Fruit fly (Drosophila melanogaster): ENCODE measurements around the gene CG13308.

The CG13308 gene

DNA sequence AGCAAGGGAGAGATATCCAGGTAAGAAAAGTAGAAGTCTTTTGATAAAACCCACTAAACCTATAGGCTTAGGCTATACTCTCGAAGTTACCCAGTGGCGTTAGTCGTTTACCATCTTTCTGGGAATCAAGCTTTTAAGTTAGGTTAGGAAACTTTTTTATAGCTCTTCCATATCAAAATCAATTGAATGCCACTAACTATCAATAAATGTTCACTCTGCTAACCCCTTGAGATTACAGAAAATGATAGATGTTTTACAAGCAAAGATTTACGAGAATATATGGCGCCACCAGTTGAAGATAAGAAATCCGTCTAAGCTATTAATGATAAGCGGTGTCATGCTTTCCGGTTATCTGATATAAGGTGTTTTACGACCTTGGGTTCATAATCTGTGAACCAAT, 20.6 kb upstream of the CG13308 start:
- no peak for TF ChIP-seq CG17801 (GFP tag; optimal IDR thresholded peaks at IDR 0.05; ENCODE audit: partially characterized antibody)

DNA sequence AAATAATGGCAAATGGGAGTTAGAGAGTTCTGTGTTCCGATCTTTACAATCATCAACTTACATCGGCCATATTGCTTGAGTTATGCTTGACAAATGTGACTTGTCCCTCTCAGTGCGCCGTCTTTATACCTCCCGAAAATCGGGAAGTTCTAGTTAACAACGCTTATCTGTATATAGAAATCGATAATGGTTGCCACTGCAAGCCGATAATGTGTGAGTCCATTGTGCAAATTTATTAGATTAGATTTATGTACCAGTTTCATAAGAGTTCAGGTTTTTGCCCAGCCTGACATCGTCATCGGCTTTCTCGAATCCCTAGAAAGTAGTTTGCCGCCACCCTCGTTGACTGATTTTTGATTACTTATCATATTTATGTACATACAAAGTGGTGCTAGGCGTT, 19.9 kb upstream of the CG13308 start, which contains the start of gene Acbp5:
TSS of gene Acbp5 (minus strand) at position 101 of the 400 bp plus-strand sequence.
- TF ChIP-seq CG17801 (GFP tag; optimal IDR thresholded peaks at IDR 0.05; ENCODE audit: partially characterized antibody), result no peak

DNA sequence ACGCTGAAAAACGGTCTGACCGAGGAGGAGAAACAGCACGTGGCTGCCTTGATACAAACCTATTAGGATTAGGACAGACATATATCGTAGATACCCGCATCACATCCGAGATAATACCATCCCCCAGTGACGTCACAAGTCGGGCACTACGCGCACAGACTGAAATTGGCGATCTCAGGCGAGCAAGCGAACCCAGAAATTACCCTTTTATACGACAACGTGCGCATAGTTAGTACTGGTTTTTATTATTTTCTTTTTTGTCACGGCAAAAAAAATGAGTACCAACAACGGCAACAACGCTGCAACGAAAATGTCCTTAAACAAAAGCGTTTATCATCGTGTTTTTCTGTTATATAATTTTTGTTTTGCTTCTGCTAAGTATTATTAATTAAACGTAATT, 10.2 kb upstream of the CG13308 start:
- TF ChIP-seq CG17801 (GFP tag; optimal IDR thresholded peaks at IDR 0.05; ENCODE audit: partially characterized antibody), result no peak

DNA sequence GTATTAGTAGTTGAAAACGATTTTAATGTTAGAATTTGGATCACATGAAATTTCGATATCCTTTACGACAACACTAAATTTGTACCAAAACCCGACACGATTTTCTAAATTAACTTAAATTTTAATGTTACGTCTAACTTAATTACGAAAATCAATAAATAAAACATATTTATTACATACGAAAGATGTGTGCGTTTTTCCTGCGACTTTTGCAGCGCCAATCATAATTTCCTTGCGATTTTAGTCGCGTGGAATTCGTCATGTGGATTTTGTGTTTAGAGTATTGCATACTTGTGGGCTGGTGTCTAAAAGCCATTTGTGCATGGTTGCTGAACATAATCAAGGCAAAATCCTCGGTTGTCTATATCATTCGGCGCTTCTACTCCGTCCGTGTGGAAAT, 9.8 kb upstream of the CG13308 start:
- no peak for TF ChIP-seq CG17801 (GFP tag; optimal IDR thresholded peaks at IDR 0.05; ENCODE audit: partially characterized antibody)

DNA sequence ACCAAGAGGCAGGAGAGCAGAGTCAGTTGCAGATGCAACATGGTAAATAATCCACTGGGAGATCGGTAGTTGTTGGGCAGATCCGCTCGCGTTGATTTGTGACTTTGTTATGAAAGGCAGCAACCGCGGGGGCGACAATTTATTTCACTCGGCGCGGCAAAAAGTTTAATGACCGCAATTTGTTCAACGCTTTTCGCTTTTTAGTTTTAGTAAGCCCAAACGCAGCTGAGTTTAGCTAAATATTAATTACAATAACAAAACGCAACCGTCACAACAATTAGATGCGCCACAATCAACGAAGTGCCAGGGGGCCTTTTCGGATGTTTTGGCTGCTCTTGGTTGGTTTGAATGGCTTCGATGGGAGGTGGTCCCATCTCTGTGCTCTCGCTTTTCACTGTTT, 7.9 kb upstream of the CG13308 start, which contains the start of gene CG13310:
TSS of gene CG13310 (minus strand) at position 101 of the 400 bp plus-strand sequence.
- TF ChIP-seq CG17801 (GFP tag; optimal IDR thresholded peaks at IDR 0.05; ENCODE audit: partially characterized antibody), result no peak

DNA sequence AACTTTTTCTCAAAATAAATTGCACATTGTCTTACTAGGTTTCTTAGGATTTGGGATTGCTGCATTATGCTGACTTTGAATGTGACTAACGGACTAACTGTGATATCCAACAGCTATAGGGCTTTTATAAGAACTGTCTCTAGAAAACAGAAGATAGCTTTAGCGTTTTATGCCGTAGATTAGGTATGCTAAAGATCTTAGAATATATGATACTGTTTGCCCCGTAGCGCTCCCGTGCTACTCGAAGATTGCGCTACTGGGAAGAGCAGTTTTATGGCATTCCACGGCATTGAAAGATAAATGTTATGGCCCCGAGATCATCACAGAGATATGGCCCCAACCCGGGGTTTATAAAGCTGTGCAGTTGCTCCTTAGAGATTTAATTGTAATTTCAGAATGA, 6.3 kb upstream of the CG13308 start, which contains the start of the genes CG13311 and CG34426:
TSS of gene CG13311 (minus strand) at position 101 of the 400 bp plus-strand sequence.
TSS of gene CG34426 (plus strand) at position 400 of the 400 bp plus-strand sequence.
- TF ChIP-seq CG17801 (GFP tag; optimal IDR thresholded peaks at IDR 0.05; ENCODE audit: partially characterized antibody), result no peak

DNA sequence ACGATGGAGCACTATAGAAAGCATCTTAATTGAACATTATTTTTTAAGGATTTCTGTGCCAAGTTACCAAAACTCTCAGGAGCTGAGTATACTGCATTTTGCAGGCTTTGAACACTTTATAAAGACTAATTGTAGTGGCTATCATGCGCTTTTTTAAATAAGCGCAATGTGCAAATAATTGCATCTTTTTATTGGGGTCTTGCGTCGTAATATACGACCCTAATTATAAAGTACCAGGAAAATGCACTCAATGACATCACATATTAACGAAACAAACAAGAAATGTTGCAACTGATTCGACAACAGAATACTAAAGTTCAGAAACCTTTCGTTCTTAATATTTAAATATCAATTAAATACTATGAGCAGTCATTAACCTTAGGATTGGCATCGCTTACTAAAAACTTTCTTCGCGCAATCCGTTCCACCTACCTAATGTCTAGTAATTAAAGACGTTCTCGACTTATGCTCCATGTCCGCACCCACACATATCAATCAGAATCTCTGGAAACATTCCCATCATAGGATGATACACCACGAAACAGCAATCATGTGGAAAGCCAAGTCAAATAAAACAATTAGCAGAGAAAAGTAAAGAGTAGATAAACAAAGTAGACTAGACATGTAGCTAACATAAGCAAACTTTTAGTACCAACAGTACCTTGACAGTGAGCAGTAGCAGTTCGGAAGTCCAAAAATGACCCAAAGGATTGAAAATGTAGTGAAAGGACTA, 4.1 kb upstream of the CG13308 start, which contains the start of the genes CG32023 and CG34427:
TSS of gene CG32023 (minus strand) at position 101 of the 733 bp plus-strand sequence.
TSS of gene CG34427 (plus strand) at position 683 of the 733 bp plus-strand sequence.
- no peak for TF ChIP-seq CG17801 (GFP tag; optimal IDR thresholded peaks at IDR 0.05; ENCODE audit: partially characterized antibody)

DNA sequence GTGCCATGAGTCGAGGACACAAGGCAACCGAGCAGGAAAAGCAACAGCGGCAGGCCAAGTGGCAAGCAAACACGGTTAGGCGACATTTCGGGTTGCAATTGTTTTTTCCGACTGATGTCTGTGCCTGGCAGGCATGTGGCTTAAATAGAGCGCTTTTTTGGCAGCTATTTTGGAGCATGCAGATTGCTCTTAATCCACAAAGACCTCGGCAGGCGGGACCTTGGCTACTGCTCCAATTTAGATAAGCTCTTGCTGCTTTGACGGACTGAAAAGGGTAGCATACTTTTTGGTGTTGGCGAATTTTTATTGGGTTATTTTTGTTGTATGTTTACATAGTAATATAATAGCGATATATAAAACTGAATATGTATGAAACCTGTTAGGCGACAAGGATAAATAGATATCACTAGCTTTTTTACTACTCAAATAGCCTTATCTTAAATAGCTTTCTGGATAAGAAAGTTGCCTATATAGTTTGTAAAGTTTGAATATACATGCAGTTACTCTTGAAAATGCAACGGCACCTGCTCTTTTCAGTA, 1.2 kb upstream of the CG13308 start, which contains the start of the genes CG13312 and CG32024:
TSS of gene CG13312 (minus strand) at position 101 of the 539 bp plus-strand sequence.
TSS of gene CG32024 (plus strand) at position 489 of the 539 bp plus-strand sequence.
- peak; percentile 21 for TF ChIP-seq CG17801 (GFP tag; optimal IDR thresholded peaks at IDR 0.05; ENCODE audit: partially characterized antibody)

DNA sequence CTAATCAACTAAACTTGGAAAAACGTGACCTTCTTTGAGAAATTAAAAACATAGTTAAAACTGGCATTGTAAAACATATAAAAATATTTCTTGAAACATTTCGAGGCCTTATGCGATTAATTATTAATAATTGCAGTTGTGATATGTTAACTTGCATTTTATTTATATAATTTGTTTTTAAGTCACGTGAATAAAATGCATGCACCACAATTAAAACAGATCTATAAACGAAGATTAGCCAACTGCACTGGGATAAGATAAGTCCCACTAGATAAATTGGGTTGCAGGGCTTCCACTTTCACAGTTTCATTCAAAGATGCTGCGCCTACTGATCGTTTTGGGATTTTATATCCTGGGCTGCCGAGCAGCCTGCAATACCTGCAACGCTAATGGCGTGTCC, 1.8 kb downstream of the CG13308 start, which contains the start of gene CG13309:
TSS of gene CG13309 (plus strand) at position 301 of the 400 bp plus-strand sequence.
- TF ChIP-seq CG17801 (GFP tag; optimal IDR thresholded peaks at IDR 0.05; ENCODE audit: partially characterized antibody), result no peak

DNA sequence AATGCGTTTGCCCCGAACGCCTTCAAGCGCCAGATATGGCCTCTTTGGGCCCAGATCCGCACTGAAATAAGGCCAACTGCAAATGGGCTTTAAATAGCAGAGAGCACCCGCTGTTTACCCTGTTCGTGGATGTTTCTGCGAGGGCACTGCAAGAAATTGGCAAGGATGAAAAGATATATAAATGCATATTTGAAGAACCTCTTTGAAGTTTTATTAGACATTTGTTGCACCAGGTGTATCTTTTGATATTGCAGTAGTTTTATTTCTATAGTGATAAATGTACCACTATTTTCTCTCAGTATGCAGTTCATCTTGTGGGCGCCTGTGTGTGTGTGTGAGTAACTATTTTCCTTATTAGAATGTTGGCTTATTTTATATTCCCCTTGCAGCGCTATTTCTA, 5.1 kb downstream of the CG13308 start:
- TF ChIP-seq CG17801 (GFP tag; optimal IDR thresholded peaks at IDR 0.05; ENCODE audit: partially characterized antibody), result no peak

DNA sequence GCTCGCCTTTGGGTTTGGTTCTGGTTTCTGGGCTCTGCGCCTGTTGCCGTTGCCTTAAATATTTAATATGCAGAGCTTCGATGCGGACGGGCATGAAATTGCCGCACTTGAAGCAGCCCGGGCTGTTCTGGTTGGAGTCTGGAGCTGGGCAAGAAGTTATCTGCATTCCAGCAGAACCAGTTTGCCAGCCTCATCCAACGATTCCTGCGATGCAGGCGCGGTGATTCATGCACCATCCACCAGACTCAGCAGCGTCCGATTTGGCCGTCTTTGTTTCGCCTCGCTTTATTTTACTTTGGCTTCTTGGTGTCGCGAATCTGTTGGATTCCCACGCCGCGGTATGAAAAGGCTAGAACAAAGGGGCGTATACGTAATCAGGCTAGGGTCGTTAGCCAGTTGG, 11.1 kb downstream of the CG13308 start:
- no peak for TF ChIP-seq CG17801 (GFP tag; optimal IDR thresholded peaks at IDR 0.05; ENCODE audit: partially characterized antibody)

DNA sequence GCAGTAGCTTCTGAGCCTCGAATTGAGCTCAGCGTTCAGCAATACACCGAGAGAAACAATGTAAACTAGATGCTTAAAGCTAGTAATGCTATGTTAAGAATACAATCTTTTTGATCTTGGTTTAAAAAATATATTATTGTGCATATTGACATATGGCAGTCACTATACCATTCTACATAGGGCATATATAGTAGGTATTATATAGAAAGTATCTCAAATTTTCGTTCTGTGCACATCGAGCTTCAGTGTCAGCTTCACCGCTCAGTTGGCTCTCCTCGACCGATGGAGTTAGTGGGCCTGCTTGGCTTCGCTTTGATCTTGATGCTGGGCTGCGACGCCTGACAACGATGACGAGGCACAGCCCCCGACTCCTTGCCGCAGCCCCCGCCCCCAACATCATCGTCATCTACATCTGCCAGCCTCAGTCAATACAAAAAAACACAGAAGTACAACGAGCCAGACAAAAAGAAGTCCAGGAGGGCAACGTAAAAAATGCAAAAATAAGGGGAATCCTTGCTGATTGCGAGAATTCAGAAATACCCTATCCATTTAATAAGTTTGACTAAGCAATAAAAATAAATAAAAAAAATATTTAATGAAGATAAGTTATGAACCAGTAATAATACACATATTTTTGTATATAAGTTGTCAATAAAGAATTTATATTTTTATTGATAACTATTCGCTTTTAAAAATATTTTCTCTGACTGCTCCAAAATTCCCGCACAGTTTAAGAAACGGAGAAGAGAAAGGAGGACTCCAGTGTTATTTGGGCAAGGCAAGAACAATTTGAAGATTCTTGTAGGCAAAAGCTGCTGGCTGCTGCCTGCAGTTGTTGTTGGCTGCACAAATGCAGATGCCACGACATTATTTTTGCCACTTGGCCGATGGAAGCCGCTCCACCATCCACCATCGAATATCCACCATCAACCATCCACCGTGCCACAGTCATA, 13.6 kb downstream of the CG13308 start:
- no peak for TF ChIP-seq CG17801 (GFP tag; optimal IDR thresholded peaks at IDR 0.05; ENCODE audit: partially characterized antibody)

DNA sequence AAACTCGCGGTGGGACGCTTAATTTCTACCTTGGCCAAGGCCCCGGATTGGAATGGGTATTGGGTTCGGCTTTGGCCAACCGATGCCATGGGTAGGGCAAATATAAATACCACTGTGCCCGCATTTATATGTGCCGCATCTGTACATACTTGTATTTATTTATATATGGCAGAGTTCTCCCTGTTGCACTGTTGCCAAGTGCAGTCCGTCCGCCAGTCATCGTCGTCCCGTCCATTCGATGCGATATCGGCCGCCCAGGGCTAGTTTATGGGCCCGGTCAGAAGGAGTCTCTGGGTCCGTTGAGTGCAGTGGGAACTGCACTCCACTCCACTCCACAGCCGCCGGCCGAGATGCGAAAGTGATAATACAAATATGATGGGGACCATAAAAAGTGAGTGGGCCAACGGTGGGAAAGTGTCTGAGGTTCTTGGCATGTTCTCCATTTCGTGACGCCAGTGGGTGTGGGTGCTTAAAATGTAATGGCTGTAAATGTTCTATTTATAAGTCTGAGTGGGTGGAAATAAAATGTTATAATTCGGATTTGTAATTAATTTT, 14.6 kb downstream of the CG13308 start:
- TF ChIP-seq CG17801 (GFP tag; optimal IDR thresholded peaks at IDR 0.05; ENCODE audit: partially characterized antibody), result no peak

DNA sequence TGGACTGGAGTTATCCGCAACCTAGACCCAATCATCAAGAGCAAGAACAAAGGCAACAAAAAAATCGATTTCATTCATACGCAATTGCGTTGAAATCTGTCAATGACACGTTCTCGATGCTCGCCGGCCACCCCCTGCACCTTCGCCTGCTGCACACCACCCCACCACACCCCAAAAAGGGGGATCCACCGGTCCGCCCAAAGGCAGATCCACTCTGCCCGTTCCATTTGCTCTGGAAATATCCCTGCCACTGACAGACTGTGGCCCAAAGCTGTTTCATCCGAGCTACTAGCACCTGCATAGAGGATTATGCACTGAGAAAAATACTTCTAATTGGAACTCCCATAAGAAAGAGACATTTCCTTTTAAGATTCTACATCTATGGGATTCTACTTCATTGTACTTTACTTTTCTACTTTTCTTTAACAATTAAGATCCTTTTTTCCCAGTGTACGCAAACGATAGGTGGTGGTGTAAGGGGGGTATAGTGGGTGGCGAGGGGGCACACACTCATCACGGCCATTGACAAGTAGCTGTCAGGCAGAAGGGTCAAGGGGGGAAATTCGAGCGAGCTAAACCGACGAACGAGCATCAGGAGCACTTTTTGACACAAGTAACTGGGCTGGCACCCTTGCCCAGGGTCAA, 15.5 kb downstream of the CG13308 start:
- TF ChIP-seq CG17801 (GFP tag; optimal IDR thresholded peaks at IDR 0.05; ENCODE audit: partially characterized antibody), result no peak

All from ovary, adult (tissue).